Worm (Caenorhabditis elegans): Measurements from ENCODE around the gene col-106.

ce11 chrIV:1424962-1425361 is 35.6 kb downstream of the col-106 start, which contains the start of gene Y77E11A.8:
- TF ChIP-seq flt-1 (GFP tag; IDR thresholded peaks at IDR 0.05) (no peak), ref-1 (GFP tag; conservative IDR thresholded peaks at IDR 0.05) (no peak), tab-1 (GFP tag; IDR thresholded peaks at IDR 0.05) (no peak), T22C8.4 (GFP tag; IDR thresholded peaks at IDR 0.05) (no peak), cog-1 (tag; optimal IDR thresholded peaks at IDR 0.05) (no peak), klf-2 (GFP tag; conservative IDR thresholded peaks at IDR 0.05) (no peak), ztf-29 (GFP tag; IDR thresholded peaks at IDR 0.05) (no peak)
